Fruit fly (Drosophila melanogaster): Measurements from ENCODE around the gene Ptp4E.

The Ptp4E gene

DNA sequence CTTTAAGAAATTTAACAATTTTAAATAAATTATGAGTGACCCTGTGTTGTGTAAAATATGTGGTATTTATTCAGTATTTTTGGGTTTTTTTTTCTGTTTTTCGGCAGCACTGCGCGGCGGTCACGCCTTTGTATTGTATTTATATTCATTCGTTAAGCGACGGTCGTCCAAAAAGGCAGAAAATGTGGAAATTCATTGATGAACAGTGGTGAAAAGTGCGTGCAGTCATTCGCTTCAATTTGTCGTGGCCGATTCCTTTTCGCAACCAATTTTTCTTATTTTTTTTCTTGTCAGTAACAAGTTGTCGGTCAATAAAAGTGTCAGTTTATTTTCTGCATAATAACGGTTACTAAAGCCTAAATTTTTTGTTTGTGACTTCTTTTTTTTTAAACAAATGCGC is at the start of gene Ptp4E:
Gene Ptp4E, plus strand, starts transcription at position 143 of the 400 bp plus-strand sequence.
- peak; percentile 10 for TF ChIP-seq Sox102F (GFP tag; optimal IDR thresholded peaks at IDR 0.05)
- TF ChIP-seq esn (GFP tag; optimal IDR thresholded peaks at IDR 0.05), result no peak
- TF ChIP-seq CG6792 (GFP tag; optimal IDR thresholded peaks at IDR 0.05), result no peak
- no peak for TF ChIP-seq Eip75B (GFP tag; optimal IDR thresholded peaks at IDR 0.05)
- peak; percentile 61 for TF ChIP-seq Eip78C (GFP tag)
- TF ChIP-seq pdm3 (GFP tag; optimal IDR thresholded peaks at IDR 0.05), result peak; percentile 20
- TF ChIP-seq svp (GFP tag), result peak; percentile 53
- peak; percentile 7 for TF ChIP-seq vri (GFP tag; optimal IDR thresholded peaks at IDR 0.05)
- TF ChIP-seq ss (GFP tag; optimal IDR thresholded peaks at IDR 0.05), result peak; percentile 22 to 26
- peak; percentile 6 for TF ChIP-seq CG6854 (GFP tag; optimal IDR thresholded peaks at IDR 0.05)
- peak; percentile 20 for TF ChIP-seq CG3919 (GFP tag; optimal IDR thresholded peaks at IDR 0.05)
- no peak for TF ChIP-seq CG9139 (GFP tag; optimal IDR thresholded peaks at IDR 0.05)
- TF ChIP-seq CG6163 (GFP tag; IDR thresholded peaks at IDR 0.05), result no peak

DNA sequence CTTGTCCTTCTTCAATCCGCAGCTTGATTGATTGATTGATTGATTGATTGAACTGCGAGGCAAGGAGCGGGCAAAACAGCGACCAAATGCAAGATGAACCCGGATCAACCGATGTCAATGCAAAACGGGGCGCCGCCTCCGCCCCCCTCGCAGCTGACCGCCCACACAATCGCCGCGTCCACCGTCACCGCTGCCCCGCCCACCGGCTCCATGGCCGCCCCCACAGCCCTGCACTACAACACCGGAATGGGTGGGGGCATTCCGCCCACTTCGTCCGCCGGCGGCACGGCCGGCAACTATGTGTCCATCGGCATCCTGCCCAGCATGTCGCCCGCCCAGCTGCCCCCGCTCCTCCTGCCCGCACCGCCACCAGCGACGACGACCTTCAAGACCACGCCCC is 44.3 kb upstream of the Ptp4E start:
- TF ChIP-seq net (GFP tag; optimal IDR thresholded peaks at IDR 0.05), result no peak
- no peak for TF ChIP-seq achi (GFP tag; optimal IDR thresholded peaks at IDR 0.05)
- TF ChIP-seq Sox14 (GFP tag; optimal IDR thresholded peaks at IDR 0.05), result no peak
- no peak for TF ChIP-seq Eip75B (GFP tag; optimal IDR thresholded peaks at IDR 0.05)

DNA sequence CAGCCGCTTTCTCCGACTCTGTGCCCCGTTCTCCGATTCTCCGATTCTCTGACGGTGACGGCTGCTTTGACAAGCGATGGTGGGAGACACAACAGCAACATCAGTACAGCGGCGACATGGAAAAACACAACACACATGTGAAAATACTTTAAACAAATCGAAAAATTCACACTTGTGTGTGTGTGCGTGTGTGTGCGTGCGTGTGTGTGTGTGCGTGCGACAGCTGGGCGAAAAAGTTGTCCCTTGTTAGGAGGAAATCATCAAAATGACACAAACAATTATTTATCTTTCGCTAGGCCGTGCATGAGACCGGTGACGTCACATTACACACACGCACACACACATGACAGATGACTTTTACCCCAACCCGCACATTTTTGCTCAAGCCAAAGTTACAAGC is 42.0 kb upstream of the Ptp4E start:
- TF ChIP-seq CG4318 (GFP tag; optimal IDR thresholded peaks at IDR 0.05), result no peak

- TF ChIP-seq CG32006 (GFP tag; optimal IDR thresholded peaks at IDR 0.05) (peak; percentile 82), CG6792 (GFP tag; optimal IDR thresholded peaks at IDR 0.05) (peak; percentile 71), Sox15 (GFP tag; optimal IDR thresholded peaks at IDR 0.05) (peak; percentile 44), CG10631 (GFP tag; optimal IDR thresholded peaks at IDR 0.05) (peak; percentile 80), CG3032 (tag; optimal IDR thresholded peaks at IDR 0.05) (peak; percentile 89), CG6276 (GFP tag; optimal IDR thresholded peaks at IDR 0.05) (peak; percentile 28), dac (GFP tag; optimal IDR thresholded peaks at IDR 0.05) (peak; percentile 19), dsx (GFP tag; optimal IDR thresholded peaks at IDR 0.05; ENCODE audit: poor library complexity, severe bottlenecking) (peak; percentile 70), acj6 (GFP tag; optimal IDR thresholded peaks at IDR 0.05) (peak; percentile 73), spab (GFP tag; optimal IDR thresholded peaks at IDR 0.05) (peak; percentile 47), CG7368 (GFP tag; optimal IDR thresholded peaks at IDR 0.05) (peak; percentile 57), CG8632 (GFP tag; optimal IDR thresholded peaks at IDR 0.05) (peak; percentile 65), CG1621 (tag; optimal IDR thresholded peaks at IDR 0.05) (peak; percentile 43), CG8319 (GFP tag; optimal IDR thresholded peaks at IDR 0.05) (no peak), CG6163 (GFP tag; IDR thresholded peaks at IDR 0.05) (peak; percentile 97), Hr4 (GFP tag; optimal IDR thresholded peaks at IDR 0.05) (peak; percentile 92), CG4318 (GFP tag; optimal IDR thresholded peaks at IDR 0.05) (peak; percentile 63), fkh (GFP tag; optimal IDR thresholded peaks at IDR 0.05) (no peak), Lpt (GFP tag; optimal IDR thresholded peaks at IDR 0.05) (peak; percentile 59), Eip75B (GFP tag; optimal IDR thresholded peaks at IDR 0.05) (peak; percentile 83), fd85E (GFP tag; optimal IDR thresholded peaks at IDR 0.05) (no peak), CG8119 (GFP tag; IDR thresholded peaks at IDR 0.05) (peak; percentile 86), CG11902 (GFP tag; optimal IDR thresholded peaks at IDR 0.05) (peak; percentile 27), eg (GFP tag; IDR thresholded peaks at IDR 0.05) (peak; percentile 97), CG10669 (GFP tag; optimal IDR thresholded peaks at IDR 0.05) (peak; percentile 72), CG11294 (GFP tag; IDR thresholded peaks at IDR 0.05) (peak; percentile 87), achi (GFP tag; optimal IDR thresholded peaks at IDR 0.05) (peak; percentile 72), Eip93F (GFP tag; optimal IDR thresholded peaks at IDR 0.05) (peak; percentile 54), salr (GFP tag; optimal IDR thresholded peaks at IDR 0.05) (peak; percentile 34 to 53), pdm3 (GFP tag; optimal IDR thresholded peaks at IDR 0.05) (peak; percentile 54), CG34406 (GFP tag; optimal IDR thresholded peaks at IDR 0.05) (peak; percentile 44), Hr38 (GFP tag; optimal IDR thresholded peaks at IDR 0.05) (no peak), ss (GFP tag; optimal IDR thresholded peaks at IDR 0.05) (peak in 1 of 2 experiments; percentile 28), Sox14 (GFP tag; optimal IDR thresholded peaks at IDR 0.05) (peak; percentile 57), esn (GFP tag; optimal IDR thresholded peaks at IDR 0.05) (peak; percentile 63), CG6808 (GFP tag; optimal IDR thresholded peaks at IDR 0.05) (peak; percentile 16), CG3919 (GFP tag; optimal IDR thresholded peaks at IDR 0.05) (peak; percentile 69), cyc (GFP tag; optimal IDR thresholded peaks at IDR 0.05) (peak; percentile 47)
Measured at dm6 chrX:4906573-4906972, 32.4 kb upstream of the Ptp4E start, which contains the start of gene CG6927. CG6927 (plus strand) TSS chrX:4906900.
